Fruit fly (Drosophila melanogaster) whole organism, wandering third instar larva: ENCODE results near the gene CG32756.

ENCODE experiments used
- Abd-B ChIP-seq: fragments of >200 bp; optimal IDR thresholded peaks from 2 replicates; lab custom pipeline; 2017; ENCODE audit warnings: missing biosample characterization, missing genetic modification characterization
- CG32264 ChIP-seq: fragments of 200-800 bp; sonication (Bioruptor generic); optimal IDR thresholded peaks from 2 replicates; lab custom pipeline; 2016; ENCODE audit warnings: missing biosample characterization, missing genetic modification characterization
- CG9705 ChIP-seq: fragments of 200-800 bp; sonication (Bioruptor generic); optimal IDR thresholded peaks from 2 replicates; lab custom pipeline; 2018; ENCODE audit warnings: missing biosample characterization, mild to moderate bottlenecking, missing genetic modification characterization
- CrebA ChIP-seq: fragments of 200-800 bp; sonication (Bioruptor generic); optimal IDR thresholded peaks from 2 replicates; lab custom pipeline; 2016; ENCODE audit warnings: missing biosample characterization, mild to moderate bottlenecking, missing genetic modification characterization, borderline replicate concordance
- Dfd ChIP-seq: fragments of >200 bp; optimal IDR thresholded peaks from 2 replicates; lab custom pipeline; 2017; ENCODE audit warnings: missing biosample characterization, missing genetic modification characterization
- Dif ChIP-seq: fragments of 200-275, 200-300 bp; sonication (Bioruptor generic); optimal IDR thresholded peaks from 2 replicates; lab custom pipeline; 2018; ENCODE audit warnings: missing biosample characterization, missing genetic modification characterization; ENCODE audit not compliant: partially characterized antibody
- GATAd ChIP-seq: sonication (Bioruptor generic); optimal IDR thresholded peaks from 2 replicates; lab custom pipeline; 2016; ENCODE audit warnings: missing biosample characterization, missing genetic modification characterization
- HLH106 ChIP-seq: fragments of 200-800 bp; optimal IDR thresholded peaks from 3 replicates; lab custom pipeline; 2019; ENCODE audit warnings: missing biosample characterization, mild to moderate bottlenecking, missing genetic modification characterization, moderate library complexity
- Hnf4 ChIP-seq: fragments of 200-800 bp; sonication (Bioruptor generic); optimal IDR thresholded peaks from 2 replicates; lab custom pipeline; 2016; ENCODE audit warnings: missing biosample characterization, mild to moderate bottlenecking, missing genetic modification characterization
- Hr78 ChIP-seq: fragments of >200 bp; optimal IDR thresholded peaks from 2 replicates; lab custom pipeline; 2017; ENCODE audit warnings: missing biosample characterization, missing genetic modification characterization
- Hr83 ChIP-seq: fragments of 200-300 bp; sonication (Bioruptor generic); optimal IDR thresholded peaks from 2 replicates; lab custom pipeline; 2016; ENCODE audit warnings: missing biosample characterization, mild to moderate bottlenecking, missing genetic modification characterization, moderate library complexity; ENCODE audit not compliant: poor library complexity, severe bottlenecking
- Jra ChIP-seq: sonication (Bioruptor generic); optimal IDR thresholded peaks from 2 replicates; lab custom pipeline; 2016; ENCODE audit warnings: missing biosample characterization, missing genetic modification characterization
- Mio ChIP-seq: sonication (Bioruptor generic); optimal IDR thresholded peaks from 2 replicates; lab custom pipeline; 2016; ENCODE audit warnings: missing biosample characterization, missing genetic modification characterization
- Myc ChIP-seq: fragments of >200 bp; optimal IDR thresholded peaks from 2 replicates; lab custom pipeline; 2017
- N ChIP-seq: fragments of >200 bp; optimal IDR thresholded peaks from 2 replicates; lab custom pipeline; 2018; ENCODE audit warnings: missing biosample characterization, missing external identifiers, missing genetic modification characterization
- OdsH ChIP-seq: fragments of 200-800 bp; sonication (Bioruptor generic); optimal IDR thresholded peaks from 2 replicates; lab custom pipeline; 2016; ENCODE audit warnings: missing biosample characterization, mild to moderate bottlenecking, missing genetic modification characterization
- Rel ChIP-seq, 2 experiments: fragments of 200-800 bp; sonication (Bioruptor generic) in 1 of 2; optimal IDR thresholded peaks; 2 replicates in 1 of 2; 3 replicates in 1 of 2; lab custom pipeline; 2016 to 2019; ENCODE audit warnings: mild to moderate bottlenecking in 2 of 2, missing biosample characterization in 2 of 2, missing genetic modification characterization in 2 of 2, moderate library complexity in 1 of 2
- Sp1 ChIP-seq: fragments of 200-800 bp; sonication (Bioruptor generic); optimal IDR thresholded peaks from 3 replicates; lab custom pipeline; 2019; ENCODE audit warnings: missing biosample characterization, mild to moderate bottlenecking, missing genetic modification characterization, moderate library complexity
- Vsx2 ChIP-seq: fragments of 200-300, 225-300 bp; sonication (Bioruptor generic); optimal IDR thresholded peaks from 2 replicates; lab custom pipeline; 2018; ENCODE audit warnings: missing biosample characterization, missing genetic modification characterization; ENCODE audit not compliant: partially characterized antibody
- br ChIP-seq: fragments of 200-800 bp; sonication (Bioruptor generic); optimal IDR thresholded peaks from 2 replicates; lab custom pipeline; 2016; ENCODE audit warnings: missing biosample characterization, missing genetic modification characterization
- brk ChIP-seq: fragments of 200-800 bp; sonication (Bioruptor generic); optimal IDR thresholded peaks from 2 replicates; lab custom pipeline; 2016; ENCODE audit warnings: missing biosample characterization, mild to moderate bottlenecking, missing genetic modification characterization
- dl ChIP-seq, 2 experiments: fragments of 175-275, 200-275 bp in 1 of 2; fragments of 200-275 bp in 1 of 2; sonication (Bioruptor generic); optimal IDR thresholded peaks; lab custom pipeline; 2018; ENCODE audit warnings: mild to moderate bottlenecking in 2 of 2, missing biosample characterization in 2 of 2, missing genetic modification characterization in 2 of 2, moderate library complexity in 2 of 2; ENCODE audit not compliant: partially characterized antibody in 2 of 2, insufficient read depth in 1 of 2
- dmrt93B ChIP-seq: fragments of 200-800 bp; sonication (Bioruptor generic); optimal IDR thresholded peaks from 2 replicates; lab custom pipeline; 2018; ENCODE audit warnings: missing biosample characterization, mild to moderate bottlenecking, missing genetic modification characterization
- dsf ChIP-seq: sonication (Bioruptor generic); optimal IDR thresholded peaks from 2 replicates; lab custom pipeline; 2016; ENCODE audit warnings: missing biosample characterization, missing genetic modification characterization, borderline replicate concordance
- ey ChIP-seq: fragments of 200-800 bp; sonication (Bioruptor generic); optimal IDR thresholded peaks from 2 replicates; lab custom pipeline; 2016; ENCODE audit warnings: missing biosample characterization, missing genetic modification characterization
- foxo ChIP-seq, 2 experiments: fragments of 200-800 bp; sonication (Bioruptor generic); optimal IDR thresholded peaks; 2 replicates in 1 of 2; 3 replicates in 1 of 2; lab custom pipeline; 2016 to 2017; ENCODE audit warnings: missing biosample characterization in 2 of 2, missing genetic modification characterization in 2 of 2
- fru ChIP-seq: fragments of 200-800 bp; sonication (Bioruptor generic); optimal IDR thresholded peaks from 3 replicates; lab custom pipeline; 2016; ENCODE audit warnings: missing biosample characterization, mild to moderate bottlenecking, missing genetic modification characterization
- h ChIP-seq: fragments of 200-800 bp; sonication (Bioruptor generic); optimal IDR thresholded peaks from 3 replicates; lab custom pipeline; 2016; ENCODE audit warnings: missing biosample characterization, mild to moderate bottlenecking, missing genetic modification characterization
- jim ChIP-seq: fragments of 175-275, 200-325 bp; sonication (Bioruptor generic); optimal IDR thresholded peaks from 2 replicates; lab custom pipeline; 2016; ENCODE audit warnings: missing biosample characterization, mild to moderate bottlenecking, missing genetic modification characterization
- lola ChIP-seq: fragments of >200 bp; optimal IDR thresholded peaks from 2 replicates; lab custom pipeline; 2017; ENCODE audit warnings: missing biosample characterization, missing genetic modification characterization
- pan ChIP-seq: fragments of >200 bp; optimal IDR thresholded peaks from 2 replicates; lab custom pipeline; 2017
- psq ChIP-seq: fragments of 200-800 bp; sonication (Bioruptor generic); optimal IDR thresholded peaks from 3 replicates; lab custom pipeline; 2017; ENCODE audit warnings: missing biosample characterization, mild to moderate bottlenecking, missing genetic modification characterization, moderate library complexity
- rgr ChIP-seq: fragments of 200-800 bp; sonication (Bioruptor generic); optimal IDR thresholded peaks from 3 replicates; lab custom pipeline; 2016; ENCODE audit warnings: missing biosample characterization, mild to moderate bottlenecking, missing genetic modification characterization
- sage ChIP-seq: fragments of 200-800 bp; sonication (Bioruptor generic); optimal IDR thresholded peaks from 2 replicates; lab custom pipeline; 2016; ENCODE audit warnings: missing biosample characterization, mild to moderate bottlenecking, missing genetic modification characterization
- sv ChIP-seq: fragments of 200-800 bp; sonication (Bioruptor generic); optimal IDR thresholded peaks from 3 replicates; lab custom pipeline; 2016; ENCODE audit warnings: missing biosample characterization, missing genetic modification characterization
- tai ChIP-seq: sonication (Bioruptor generic); optimal IDR thresholded peaks from 2 replicates; lab custom pipeline; 2016; ENCODE audit warnings: missing biosample characterization, missing genetic modification characterization
- usp ChIP-seq: fragments of >200 bp; optimal IDR thresholded peaks from 2 replicates; lab custom pipeline; 2017; ENCODE audit warnings: missing biosample characterization, missing genetic modification characterization
- woc ChIP-seq: sonication (Bioruptor generic); optimal IDR thresholded peaks from 2 replicates; lab custom pipeline; 2016; ENCODE audit warnings: missing biosample characterization, mild to moderate bottlenecking, missing genetic modification characterization

CG32756 gene

DNA sequence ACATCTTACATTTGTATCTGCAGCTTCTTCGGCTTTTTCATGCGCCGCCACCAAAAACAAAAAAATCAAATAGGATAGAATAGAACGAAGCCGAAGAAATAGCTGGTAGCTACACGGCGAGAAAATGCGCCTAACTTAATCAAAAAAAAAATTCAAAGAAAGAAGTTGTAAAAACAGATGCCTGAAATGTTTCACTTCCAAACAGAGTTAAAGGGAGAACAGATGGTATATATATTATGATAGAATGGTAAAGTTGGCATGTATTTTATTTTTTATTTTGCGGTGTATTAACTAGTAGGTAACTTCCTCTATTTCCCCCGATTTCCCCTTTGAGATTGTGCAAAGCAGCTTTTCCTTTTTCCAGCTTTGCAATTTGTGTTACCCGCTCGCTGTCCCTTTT, 21.1 kb upstream of the CG32756 start:
- TF ChIP-seq pan (lab: Kevin White, UChicago) (no peak), ey (GFP tag; lab: Kevin White, UChicago) (no peak), CG32264 (GFP tag; lab: Kevin White, UChicago) (no peak), h (GFP tag; lab: Kevin White, UChicago) (no peak), Abd-B (no peak), rgr (GFP tag; lab: Kevin White, UChicago) (no peak), usp (GFP tag; lab: Kevin White, UChicago) (no peak), foxo (GFP tag; optimal IDR thresholded peaks at IDR 0.05; lab: Kevin White, UChicago) (no peak), Sp1 (GFP tag; lab: Kevin White, UChicago) (no peak), fru (no peak), Dif (GFP tag; lab: Kevin White, UChicago) (no peak), jim (no peak), sage (GFP tag; lab: Kevin White, UChicago) (no peak), CG9705 (no peak), Hnf4 (GFP tag; lab: Kevin White, UChicago) (no peak)
- TF ChIP-seq, all 38 proteins: peak for 0

DNA sequence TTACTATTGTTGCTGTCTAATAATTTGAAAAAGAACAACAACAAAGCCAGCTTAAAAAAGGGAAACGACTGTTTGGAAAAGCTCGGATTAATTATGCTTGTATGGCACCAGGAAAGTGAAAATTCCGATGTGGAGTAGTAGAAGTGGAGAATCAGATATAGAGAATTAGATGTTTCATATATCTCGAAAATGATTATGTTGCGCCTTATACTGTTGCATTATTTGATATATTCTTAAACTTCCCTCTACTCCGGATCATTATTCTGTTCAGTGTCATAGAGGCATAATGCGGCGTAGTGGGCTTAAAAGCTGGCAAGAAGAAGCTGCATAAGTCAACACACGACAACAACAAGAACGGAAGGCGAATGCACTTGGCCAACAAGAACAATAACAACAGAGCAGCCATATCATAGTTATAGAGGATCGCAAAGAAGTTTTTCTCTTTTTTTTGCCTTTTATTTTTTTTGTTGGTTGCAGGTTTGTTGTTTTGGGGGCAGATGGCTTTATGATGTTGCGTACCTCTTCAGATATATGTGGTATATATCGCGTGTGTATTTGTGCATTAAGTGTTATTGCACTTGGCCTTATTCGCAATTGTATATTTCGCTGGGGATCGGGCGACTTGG, 19.6 kb upstream of the CG32756 start:
- TF ChIP-seq HLH106 (tag; lab: Kevin White, UChicago): peak; percentile 39
- no peak for TF ChIP-seq Hr83 (GFP tag; lab: Kevin White, UChicago)
- TF ChIP-seq Sp1 (GFP tag; lab: Kevin White, UChicago): peak; percentile 18
- TF ChIP-seq jim: no peak
- TF ChIP-seq Mio (GFP tag; lab: Kevin White, UChicago): no peak
- TF ChIP-seq tai: peak; percentile 4
- TF ChIP-seq Hr78 (GFP tag; lab: Kevin White, UChicago): no peak
- peak; percentile 36 for TF ChIP-seq ey (GFP tag; lab: Kevin White, UChicago)
- TF ChIP-seq rgr (GFP tag; lab: Kevin White, UChicago): peak; percentile 5
- TF ChIP-seq sv: no peak
- TF ChIP-seq fru: peak; percentile 4
- no peak for TF ChIP-seq Vsx2 (GFP tag; lab: Kevin White, UChicago)
- no peak for TF ChIP-seq Myc
- no peak for TF ChIP-seq Dif (GFP tag; lab: Kevin White, UChicago)
- peak; percentile 14 for TF ChIP-seq h (GFP tag; lab: Kevin White, UChicago)
- no peak for TF ChIP-seq dl (GFP tag; optimal IDR thresholded peaks at IDR 0.05; lab: Kevin White, UChicago; ENCODE audit: insufficient read depth in 1 of 2, partially characterized antibody in 2 of 2)
- peak in 1 of 2 experiments; percentile 27 for TF ChIP-seq foxo (GFP tag; optimal IDR thresholded peaks at IDR 0.05; lab: Kevin White, UChicago)
- peak; percentile 29 for TF ChIP-seq dmrt93B
- no peak for TF ChIP-seq psq (GFP tag; lab: Kevin White, UChicago)

DNA sequence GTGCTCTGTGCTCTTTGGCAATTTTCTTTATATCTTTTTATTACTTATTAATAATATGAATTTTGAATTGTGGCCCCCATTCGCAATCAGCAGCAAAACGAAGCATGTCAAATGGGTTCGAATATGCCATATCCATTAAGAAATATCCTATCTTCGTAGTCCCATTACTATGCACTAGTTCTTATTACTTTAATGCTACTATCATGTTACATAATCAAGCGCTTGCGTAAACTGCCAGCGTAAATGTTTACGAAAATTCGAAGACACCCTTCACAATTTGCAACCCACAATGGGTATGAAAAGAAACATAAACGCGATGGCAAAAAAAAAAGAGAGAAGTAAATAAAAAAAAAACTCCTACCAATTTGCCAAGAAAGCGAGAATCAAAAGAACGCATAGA, 18.8 kb upstream of the CG32756 start:
- TF ChIP-seq dl (GFP tag; optimal IDR thresholded peaks at IDR 0.05; lab: Kevin White, UChicago; ENCODE audit: insufficient read depth in 1 of 2, partially characterized antibody in 2 of 2) (no peak), Rel (GFP tag; optimal IDR thresholded peaks at IDR 0.05; lab: Kevin White, UChicago) (no peak), Rel (tag; optimal IDR thresholded peaks at IDR 0.05; lab: Kevin White, UChicago) (no peak), Myc (no peak), HLH106 (tag; lab: Kevin White, UChicago) (no peak), Hr83 (GFP tag; lab: Kevin White, UChicago) (no peak), foxo (GFP tag; optimal IDR thresholded peaks at IDR 0.05; lab: Kevin White, UChicago) (peak in 1 of 2 experiments; percentile 43), sage (GFP tag; lab: Kevin White, UChicago) (no peak), GATAd (no peak), CG9705 (no peak), Sp1 (GFP tag; lab: Kevin White, UChicago) (no peak), Dif (GFP tag; lab: Kevin White, UChicago) (no peak), h (GFP tag; lab: Kevin White, UChicago) (peak; percentile 18), lola (GFP tag; lab: Kevin White, UChicago) (no peak), Mio (GFP tag; lab: Kevin White, UChicago) (no peak), Hr78 (GFP tag; lab: Kevin White, UChicago) (no peak), N (no peak), ey (GFP tag; lab: Kevin White, UChicago) (peak; percentile 0), pan (lab: Kevin White, UChicago) (no peak), Dfd (no peak), usp (GFP tag; lab: Kevin White, UChicago) (no peak), Hnf4 (GFP tag; lab: Kevin White, UChicago) (peak; percentile 23), dsf (GFP tag; lab: Kevin White, UChicago) (no peak), rgr (GFP tag; lab: Kevin White, UChicago) (peak; percentile 58), brk (GFP tag; lab: Kevin White, UChicago) (no peak), sv (no peak), jim (no peak), Jra (GFP tag; lab: Kevin White, UChicago) (no peak), psq (GFP tag; lab: Kevin White, UChicago) (peak; percentile 48), fru (peak; percentile 21), tai (no peak), Abd-B (no peak), OdsH (GFP tag; lab: Kevin White, UChicago) (peak; percentile 18), dmrt93B (no peak), Vsx2 (GFP tag; lab: Kevin White, UChicago) (no peak), br (GFP tag; lab: Kevin White, UChicago) (peak; percentile 33), CrebA (GFP tag; lab: Kevin White, UChicago) (no peak), CG32264 (GFP tag; lab: Kevin White, UChicago) (no peak), woc (GFP tag; lab: Kevin White, UChicago) (no peak)
